Fruit fly (Drosophila melanogaster): ENCODE data around the gene ymp.

ymp gene

dm6 chr3R:25638961-25639360, 30.0 kb upstream of the ymp start (continued):
- TF ChIP-seq HmgZ (tag; optimal IDR thresholded peaks at IDR 0.05): no peak
- TF ChIP-seq CG3847 (GFP tag; IDR thresholded peaks at IDR 0.05): no peak
- TF ChIP-seq CG11695 (GFP tag; IDR thresholded peaks at IDR 0.05): no peak
- TF ChIP-seq CG33213 (GFP tag; optimal IDR thresholded peaks at IDR 0.05): no peak
- no peak for TF ChIP-seq C15 (GFP tag; IDR thresholded peaks at IDR 0.05)
- no peak for TF ChIP-seq ab (GFP tag; optimal IDR thresholded peaks at IDR 0.05)
- TF ChIP-seq stwl (tag; optimal IDR thresholded peaks at IDR 0.05): no peak
- peak; percentile 0 for TF ChIP-seq CG10979 (tag; optimal IDR thresholded peaks at IDR 0.05)
- no peak for TF ChIP-seq CG6272 (GFP tag; IDR thresholded peaks at IDR 0.05)

dm6 chr3R:25638381-25638780, 29.5 kb upstream of the ymp start:
- no peak for TF ChIP-seq Hmx (GFP tag; optimal IDR thresholded peaks at IDR 0.05)
- no peak for TF ChIP-seq knrl (GFP tag; IDR thresholded peaks at IDR 0.05; ENCODE audit: partially characterized antibody)
- no peak for TF ChIP-seq sr (GFP tag; IDR thresholded peaks at IDR 0.05)
- TF ChIP-seq CG5953 (GFP tag; IDR thresholded peaks at IDR 0.05): no peak
- no peak for TF ChIP-seq fru (optimal IDR thresholded peaks at IDR 0.05)
- TF ChIP-seq D19B (GFP tag; optimal IDR thresholded peaks at IDR 0.05): no peak
- no peak for TF ChIP-seq Rx (GFP tag; IDR thresholded peaks at IDR 0.05)
- TF ChIP-seq CG10654 (GFP tag; optimal IDR thresholded peaks at IDR 0.05): no peak
- TF ChIP-seq MBD-R2 (GFP tag; IDR thresholded peaks at IDR 0.05): no peak
- TF ChIP-seq CG4360 (GFP tag; IDR thresholded peaks at IDR 0.05): no peak
- no peak for TF ChIP-seq Nf-YA (GFP tag; IDR thresholded peaks at IDR 0.05)

dm6 chr3R:25637294-25638174, 28.6 kb upstream of the ymp start, which contains the start of gene jigr1:
TSS of gene jigr1 (plus strand) at chr3R:25637843.
- TF ChIP-seq Gug (GFP tag; IDR thresholded peaks at IDR 0.05) (no peak), CG33213 (GFP tag; optimal IDR thresholded peaks at IDR 0.05) (no peak), zen (tag; optimal IDR thresholded peaks at IDR 0.05) (peak; percentile 82), Hr78 (GFP tag; optimal IDR thresholded peaks at IDR 0.05) (no peak), CG4730 (GFP tag; IDR thresholded peaks at IDR 0.05) (no peak), Nf-YB (GFP tag; optimal IDR thresholded peaks at IDR 0.05) (peak; percentile 27), Mrtf (GFP tag; IDR thresholded peaks at IDR 0.05) (no peak), ewg (GFP tag; optimal IDR thresholded peaks at IDR 0.05) (peak; percentile 1), her (GFP tag; optimal IDR thresholded peaks at IDR 0.05) (no peak), CG1603 (tag; optimal IDR thresholded peaks at IDR 0.05) (peak; percentile 50), klu (GFP tag; IDR thresholded peaks at IDR 0.05) (no peak), Hsf (GFP tag; optimal IDR thresholded peaks at IDR 0.05) (peak; percentile 13), ttk (GFP tag; IDR thresholded peaks at IDR 0.05) (no peak), CG7556 (GFP tag; optimal IDR thresholded peaks at IDR 0.05) (peak; percentile 46), CG8924 (tag; optimal IDR thresholded peaks at IDR 0.05) (peak; percentile 74), CG13424 (tag; optimal IDR thresholded peaks at IDR 0.05) (peak; percentile 19), Deaf1 (tag; optimal IDR thresholded peaks at IDR 0.05) (peak; percentile 0), lov (optimal IDR thresholded peaks at IDR 0.05) (no peak), lov (GFP tag; IDR thresholded peaks at IDR 0.05) (0 out of 3 replicates have a peak, but pooled peaks have one; percentile 34), tgo (GFP tag; IDR thresholded peaks at IDR 0.05) (no peak), CG17829 (tag; optimal IDR thresholded peaks at IDR 0.05) (peak; percentile 83), CG12391 (tag; optimal IDR thresholded peaks at IDR 0.05) (peak; percentile 65), CG8281 (tag; optimal IDR thresholded peaks at IDR 0.05) (no peak), Tbp (GFP tag; optimal IDR thresholded peaks at IDR 0.05) (no peak), CG18476 (GFP tag; optimal IDR thresholded peaks at IDR 0.05) (peak; percentile 21), CG4854 (GFP tag; optimal IDR thresholded peaks at IDR 0.05) (no peak), nom (GFP tag; optimal IDR thresholded peaks at IDR 0.05) (peak; percentile 64), amos (GFP tag; IDR thresholded peaks at IDR 0.05; ENCODE audit: partially characterized antibody) (no peak), peb (GFP tag; IDR thresholded peaks at IDR 0.05) (no peak)

All from whole organism, embryonic.